Worm (Caenorhabditis elegans): Measurements from ENCODE around the gene nhr-4.

DNA sequence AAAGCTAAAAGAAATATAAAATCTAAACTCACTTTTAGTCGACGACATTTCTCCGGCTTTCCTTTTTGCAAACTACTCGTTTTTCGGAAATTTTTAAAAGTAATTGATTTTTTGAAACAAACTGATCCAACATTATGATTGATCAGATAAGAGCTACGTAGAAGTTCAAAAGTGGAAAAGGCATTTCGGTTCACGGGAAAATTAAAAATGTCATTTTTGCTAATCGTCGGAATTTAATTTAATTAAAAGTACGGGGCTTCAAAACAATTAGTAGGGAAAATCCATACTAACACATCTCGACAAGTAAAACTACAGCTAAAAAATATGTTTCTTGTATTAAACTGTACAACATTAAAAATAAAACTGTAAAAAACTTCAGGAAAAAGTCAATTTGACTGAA, 29.5 kb upstream of the nhr-4 start, which contains the start of gene K07F5.8:
- no peak for TF ChIP-seq T22C8.4 (GFP tag; IDR thresholded peaks at IDR 0.05)
- no peak for TF ChIP-seq ztf-29 (GFP tag; IDR thresholded peaks at IDR 0.05)
- TF ChIP-seq klf-2 (GFP tag; conservative IDR thresholded peaks at IDR 0.05): no peak
- TF ChIP-seq ref-1 (GFP tag; conservative IDR thresholded peaks at IDR 0.05): no peak

All from whole organism, midembryonic.